Worm (Caenorhabditis elegans): ENCODE results near the gene nhr-112.

nhr-112 gene

DNA sequence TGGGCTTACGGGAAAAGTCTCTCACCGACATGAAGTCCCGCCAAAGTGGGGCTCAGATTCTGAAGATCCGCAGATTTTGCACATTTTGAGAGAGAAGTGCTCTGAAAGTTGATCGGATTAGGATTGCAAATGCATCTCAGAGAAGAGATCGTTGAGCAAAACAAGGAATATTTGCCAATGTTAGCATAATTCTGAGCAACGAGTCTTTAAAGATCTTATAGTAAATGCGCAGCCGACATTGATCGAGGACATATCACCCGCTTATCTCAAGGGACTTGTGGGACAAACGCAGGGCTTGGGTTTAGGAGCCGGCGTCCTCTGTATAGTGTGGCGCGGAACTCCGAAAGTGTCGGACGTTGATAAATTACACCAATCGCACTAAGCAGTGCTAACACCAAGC, at the start of gene nhr-112:
nhr-112 (minus strand) TSS at position 101 of the 400 bp plus-strand sequence.
- TF ChIP-seq W03F9.2 (tag; optimal IDR thresholded peaks at IDR 0.05) (no peak), him-1 (tag; optimal IDR thresholded peaks at IDR 0.05) (no peak), dao-5 (tag; optimal IDR thresholded peaks at IDR 0.05) (no peak)

ce11 chrV:16759937-16760336, 36.3 kb upstream of the nhr-112 start:
- TF ChIP-seq him-1 (tag; optimal IDR thresholded peaks at IDR 0.05) (no peak), dao-5 (tag; optimal IDR thresholded peaks at IDR 0.05) (no peak), W03F9.2 (tag; optimal IDR thresholded peaks at IDR 0.05) (no peak)

ce11 chrV:16756166-16756565, 32.5 kb upstream of the nhr-112 start:
- TF ChIP-seq him-1 (tag; optimal IDR thresholded peaks at IDR 0.05) (no peak), W03F9.2 (tag; optimal IDR thresholded peaks at IDR 0.05) (no peak)

DNA sequence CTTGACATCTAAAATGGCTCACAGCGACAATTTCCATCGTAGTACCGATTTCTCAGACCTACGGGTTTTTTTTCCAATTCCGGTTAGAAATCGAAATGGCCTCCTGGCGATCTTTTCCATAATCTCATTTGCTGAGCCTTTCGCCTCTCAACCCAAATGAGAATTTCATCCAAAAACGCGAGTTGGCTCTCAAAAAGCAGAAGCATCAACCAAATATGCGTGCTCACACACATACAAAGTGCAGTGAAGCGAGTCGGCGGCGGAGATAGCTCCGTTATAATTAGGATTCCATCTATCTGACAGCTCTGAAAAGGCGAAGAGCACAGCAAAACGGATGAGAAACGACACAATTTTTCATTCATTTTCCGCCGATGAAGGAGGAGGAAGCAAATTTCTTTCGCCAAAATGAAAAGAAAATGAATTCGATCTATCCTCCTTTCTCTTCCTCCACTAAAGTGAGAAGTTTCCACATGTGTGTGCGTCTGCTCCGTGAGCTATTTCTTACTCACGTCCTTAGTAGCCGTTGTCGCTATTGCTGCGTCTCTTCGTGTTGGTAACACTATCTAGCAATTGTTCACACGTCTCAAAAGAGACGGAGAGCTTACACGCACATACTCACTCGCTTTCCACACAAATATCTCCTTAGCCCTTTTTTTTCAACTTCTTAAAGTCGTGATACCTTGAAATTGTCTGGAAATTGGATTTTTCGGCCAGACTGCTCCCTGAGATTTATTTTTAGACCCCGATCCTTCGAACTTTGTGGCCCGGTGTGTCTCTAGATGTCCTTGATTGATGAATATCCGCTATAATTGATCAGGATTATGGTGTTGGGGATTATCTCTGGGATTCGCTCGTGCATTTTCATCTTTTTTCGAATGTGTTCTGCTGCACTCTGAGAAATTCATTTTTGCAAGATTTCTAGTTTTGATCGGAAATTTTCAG, 28.7 kb upstream of the nhr-112 start:
- no peak for TF ChIP-seq dao-5 (tag; optimal IDR thresholded peaks at IDR 0.05)
- TF ChIP-seq W03F9.2 (tag; optimal IDR thresholded peaks at IDR 0.05) = no peak
- no peak for TF ChIP-seq him-1 (tag; optimal IDR thresholded peaks at IDR 0.05)

ce11 chrV:16749473-16749872, 25.8 kb upstream of the nhr-112 start:
- TF ChIP-seq W03F9.2 (tag; optimal IDR thresholded peaks at IDR 0.05) = no peak
- no peak for TF ChIP-seq him-1 (tag; optimal IDR thresholded peaks at IDR 0.05)
- no peak for TF ChIP-seq dao-5 (tag; optimal IDR thresholded peaks at IDR 0.05)

- TF ChIP-seq W03F9.2 (tag; optimal IDR thresholded peaks at IDR 0.05) = no peak
- TF ChIP-seq dao-5 (tag; optimal IDR thresholded peaks at IDR 0.05) = no peak
- no peak for TF ChIP-seq him-1 (tag; optimal IDR thresholded peaks at IDR 0.05)
Observed at ce11 chrV:16747031-16747672, 23.5 kb upstream of the nhr-112 start, which contains the start of gene dkf-2. dkf-2 (plus strand) TSS chrV:16747622.

- TF ChIP-seq dao-5 (tag; optimal IDR thresholded peaks at IDR 0.05) (no peak), him-1 (tag; optimal IDR thresholded peaks at IDR 0.05) (no peak)
Observed at ce11 chrV:16746231-16746990, 22.8 kb upstream of the nhr-112 start, which contains the start of gene gyg-2. gyg-2 (minus strand) TSS chrV:16746258.

- no peak for TF ChIP-seq W03F9.2 (tag; optimal IDR thresholded peaks at IDR 0.05)
- TF ChIP-seq him-1 (tag; optimal IDR thresholded peaks at IDR 0.05) = no peak
- TF ChIP-seq dao-5 (tag; optimal IDR thresholded peaks at IDR 0.05) = no peak
Observed at ce11 chrV:16745214-16745613, 21.6 kb upstream of the nhr-112 start.

ce11 chrV:16744783-16745182, 21.1 kb upstream of the nhr-112 start:
- TF ChIP-seq him-1 (tag; optimal IDR thresholded peaks at IDR 0.05) (no peak), W03F9.2 (tag; optimal IDR thresholded peaks at IDR 0.05) (no peak), dao-5 (tag; optimal IDR thresholded peaks at IDR 0.05) (no peak)

- no peak for TF ChIP-seq him-1 (tag; optimal IDR thresholded peaks at IDR 0.05)
- TF ChIP-seq dao-5 (tag; optimal IDR thresholded peaks at IDR 0.05) = no peak
- TF ChIP-seq W03F9.2 (tag; optimal IDR thresholded peaks at IDR 0.05) = no peak
Observed at ce11 chrV:16742123-16742522, 18.5 kb upstream of the nhr-112 start, which contains the start of gene T25E12.6. T25E12.6 (plus strand) TSS chrV:16742423.

DNA sequence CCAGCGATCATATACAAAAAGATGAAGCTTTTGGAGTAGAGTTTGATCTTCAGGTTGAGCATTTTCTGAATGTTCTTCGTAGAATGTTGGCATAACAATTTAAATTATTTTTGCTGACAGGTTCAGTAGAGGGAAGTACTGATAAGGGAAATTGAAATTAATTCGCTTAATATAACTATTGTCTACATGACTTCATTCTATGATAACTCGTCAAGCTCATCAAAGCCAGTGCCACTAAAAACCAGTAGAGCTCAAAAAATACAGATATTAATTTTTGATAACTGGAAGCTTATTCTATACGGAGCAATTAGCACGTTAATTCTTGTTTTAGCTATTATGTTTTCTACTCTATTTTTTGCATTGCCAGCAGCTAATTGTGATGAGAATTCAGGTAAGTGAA, 15.5 kb upstream of the nhr-112 start, which contains the start of the genes clec-29 and clec-39:
clec-29 (minus strand) TSS at position 101 of the 400 bp plus-strand sequence.
clec-39 (plus strand) TSS at position 169 of the 400 bp plus-strand sequence.
- no peak for TF ChIP-seq W03F9.2 (tag; optimal IDR thresholded peaks at IDR 0.05)
- TF ChIP-seq dao-5 (tag; optimal IDR thresholded peaks at IDR 0.05) = no peak
- no peak for TF ChIP-seq him-1 (tag; optimal IDR thresholded peaks at IDR 0.05)

DNA sequence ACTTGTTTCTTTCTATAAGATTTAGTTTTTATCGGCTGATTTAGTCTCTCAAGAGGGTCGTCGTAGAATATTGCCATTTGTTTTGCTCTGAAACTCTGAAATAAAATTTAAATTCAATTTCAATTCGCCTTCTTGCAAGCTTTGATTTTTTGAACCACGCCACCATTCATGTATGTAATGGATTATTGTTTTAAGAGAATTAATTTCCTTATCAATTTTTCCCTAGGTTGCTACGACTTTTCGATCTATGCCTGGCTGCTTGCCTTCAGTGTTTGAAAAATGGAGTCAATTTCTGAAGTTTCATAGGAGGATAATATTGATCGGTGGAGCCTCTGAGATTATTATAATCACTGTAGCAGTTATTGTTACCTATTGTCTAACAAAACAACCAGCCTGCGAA, 11.9 kb upstream of the nhr-112 start, which contains the start of the genes clec-38 and clec-34:
clec-38 (minus strand) TSS at position 101 of the 400 bp plus-strand sequence.
clec-34 (plus strand) TSS at position 248 of the 400 bp plus-strand sequence.
- no peak for TF ChIP-seq him-1 (tag; optimal IDR thresholded peaks at IDR 0.05)
- no peak for TF ChIP-seq W03F9.2 (tag; optimal IDR thresholded peaks at IDR 0.05)
- TF ChIP-seq dao-5 (tag; optimal IDR thresholded peaks at IDR 0.05) = no peak

- no peak for TF ChIP-seq dao-5 (tag; optimal IDR thresholded peaks at IDR 0.05)
- no peak for TF ChIP-seq W03F9.2 (tag; optimal IDR thresholded peaks at IDR 0.05)
- no peak for TF ChIP-seq him-1 (tag; optimal IDR thresholded peaks at IDR 0.05)
Observed at ce11 chrV:16733681-16734080, 10.0 kb upstream of the nhr-112 start, which contains the start of gene T25E12.16. T25E12.16 (minus strand) TSS chrV:16733781.

All from whole organism, L4/young adult.